Worm (Caenorhabditis elegans) whole organism, late embryonic: ENCODE measurements around the gene F57H12.5.
"Not testable (repeated sequence)": the region's sequence is repeated elsewhere in the genome, so short reads cannot be mapped to it uniquely, and the experiment has no call there.

ENCODE experiments used
- ama-1 ChIP-seq: fragments of 150-350 bp; optimal IDR thresholded peaks from 2 replicates; lab custom pipeline; 2014
- ceh-14 ChIP-seq: sonication (generic microtip); optimal IDR thresholded peaks from 2 replicates; lab custom pipeline; 2016; ENCODE audit warnings: missing genotype, missing genetic modification characterization, missing compliant biosample characterization
- ceh-19 ChIP-seq: fragments of 200-800 bp; sonication (Bioruptor generic); optimal IDR thresholded peaks from 2 replicates; lab custom pipeline; 2018; ENCODE audit warnings: mild to moderate bottlenecking, missing genetic modification characterization, missing compliant biosample characterization
- elt-2 ChIP-seq: sonication (generic microtip); optimal IDR thresholded peaks from 2 replicates; lab custom pipeline; 2016; ENCODE audit warnings: missing genetic modification reagents, missing genetic modification characterization, missing compliant biosample characterization
- hlh-13 ChIP-seq: fragments of 200-800 bp; sonication (Bioruptor generic); optimal IDR thresholded peaks from 2 replicates; lab custom pipeline; 2018; ENCODE audit warnings: mild to moderate bottlenecking, missing genetic modification characterization, missing compliant biosample characterization
- hlh-15 ChIP-seq: sonication (generic microtip); optimal IDR thresholded peaks from 2 replicates; lab custom pipeline; 2016; ENCODE audit warnings: missing genetic modification characterization, missing compliant biosample characterization
- hlh-30 ChIP-seq: sonication (generic microtip); optimal IDR thresholded peaks from 2 replicates; lab custom pipeline; 2017; ENCODE audit warnings: antibody characterized with exemption, missing genetic modification characterization, missing compliant biosample characterization; ENCODE audit not compliant: insufficient read depth
- lim-6 ChIP-seq: sonication (generic microtip); optimal IDR thresholded peaks from 2 replicates; lab custom pipeline; 2016; ENCODE audit warnings: missing genetic modification characterization, missing compliant biosample characterization
- nhr-11 ChIP-seq: fragments of 150-350 bp; optimal IDR thresholded peaks from 2 replicates; lab custom pipeline; 2014; ENCODE audit warnings: missing biosample characterization, missing genetic modification characterization
- pha-4 ChIP-seq: fragments of 150-350 bp; optimal IDR thresholded peaks from 2 replicates; lab custom pipeline; 2018; ENCODE audit warnings: missing biosample characterization, missing genetic modification reagents, missing genetic modification characterization
- pros-1 ChIP-seq: fragments of 150-350 bp; optimal IDR thresholded peaks from 2 replicates; lab custom pipeline; 2014; ENCODE audit warnings: missing biosample characterization, missing genetic modification reagents, missing genetic modification characterization
- rnt-1 ChIP-seq: sonication (generic microtip); optimal IDR thresholded peaks from 2 replicates; lab custom pipeline; 2016; ENCODE audit warnings: missing genetic modification characterization, missing compliant biosample characterization
- tbx-2 ChIP-seq: sonication (generic microtip); optimal IDR thresholded peaks from 2 replicates; lab custom pipeline; 2016; ENCODE audit warnings: missing genetic modification characterization, missing compliant biosample characterization
- unc-86 ChIP-seq: sonication (generic microtip); optimal IDR thresholded peaks from 2 replicates; lab custom pipeline; 2016; ENCODE audit warnings: missing genetic modification characterization, missing compliant biosample characterization

DNA sequence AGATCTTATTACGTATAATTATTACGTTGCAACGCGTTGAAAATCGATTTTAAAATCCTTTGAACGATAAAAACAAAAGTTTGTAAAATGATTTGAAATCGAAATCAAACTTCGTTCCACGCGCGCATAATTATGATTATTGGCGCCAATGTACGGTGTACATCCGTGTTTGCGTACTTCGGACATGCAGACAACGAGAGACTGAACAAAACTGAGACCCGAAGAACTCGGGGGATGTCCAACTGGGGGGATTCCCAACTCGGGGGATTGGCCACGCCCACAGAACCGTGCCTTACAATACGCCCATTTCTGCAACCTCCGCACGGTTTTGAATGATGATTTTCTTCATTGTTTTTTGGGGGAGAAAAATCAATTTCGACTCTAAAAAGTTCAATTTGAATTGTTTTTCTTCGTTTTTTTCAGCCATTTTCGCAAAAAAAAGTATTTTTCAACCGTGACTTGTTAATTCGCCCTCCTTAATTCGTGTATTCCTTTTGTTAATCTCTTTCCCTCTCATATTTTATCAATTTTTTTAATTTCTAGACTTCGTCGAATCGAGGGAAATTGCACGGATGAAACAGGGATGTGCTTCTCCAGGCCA is 20.1 kb upstream of the F57H12.5 start, which contains the start of gene F20D12.12:
- not testable (repeated sequence) for TF ChIP-seq pha-4 (tag; lab: Kevin White, UChicago); pros-1 (tag; lab: Kevin White, UChicago); ceh-19; hlh-30 (tag; lab: Kevin White, UChicago); lim-6 (tag; lab: Kevin White, UChicago); nhr-11 (tag; lab: Kevin White, UChicago); hlh-13 (GFP tag; lab: Kevin White, UChicago); ama-1
- TF ChIP-seq rnt-1 (tag; lab: Kevin White, UChicago) (peak; percentile 79), tbx-2 (tag; lab: Kevin White, UChicago) (peak; percentile 81), unc-86 (tag; lab: Kevin White, UChicago) (peak; percentile 32), elt-2 (tag; lab: Kevin White, UChicago) (peak; percentile 44), hlh-15 (tag; lab: Kevin White, UChicago) (peak; percentile 4), ceh-14 (tag; lab: Kevin White, UChicago) (peak; percentile 68)
